Worm (Caenorhabditis elegans): ENCODE results near the gene idpp-13.
A peak's percentile ranks its signal among the peaks of the same experiment; 100 is the strongest.

The idpp-13 gene

ce11 chrIII:883595-883994 is 33.2 kb downstream of the idpp-13 start:
- TF ChIP-seq ama-1 (optimal IDR thresholded peaks at IDR 0.05): no peak
- no peak for TF ChIP-seq hmbx-1 (tag; optimal IDR thresholded peaks at IDR 0.05)
- no peak for TF ChIP-seq B0310.2 (tag; optimal IDR thresholded peaks at IDR 0.05)
- TF ChIP-seq hnd-1 (tag; optimal IDR thresholded peaks at IDR 0.05): no peak
- TF ChIP-seq tbx-37 (GFP tag; conservative IDR thresholded peaks at IDR 0.05): no peak
- no peak for TF ChIP-seq pes-1 (GFP tag; IDR thresholded peaks at IDR 0.05)
- TF ChIP-seq scrt-1 (GFP tag; IDR thresholded peaks at IDR 0.05): no peak
- TF ChIP-seq flt-1 (GFP tag; IDR thresholded peaks at IDR 0.05): no peak
- no peak for TF ChIP-seq ceh-13 (GFP tag; optimal IDR thresholded peaks at IDR 0.05)
- TF ChIP-seq F13C5.2 (tag; optimal IDR thresholded peaks at IDR 0.05): no peak

ce11 chrIII:881460-881859 is 35.3 kb downstream of the idpp-13 start:
- TF ChIP-seq hmbx-1 (tag; optimal IDR thresholded peaks at IDR 0.05) (no peak), B0310.2 (tag; optimal IDR thresholded peaks at IDR 0.05) (no peak), sea-1 (GFP tag; conservative IDR thresholded peaks at IDR 0.05) (no peak), ets-7 (tag; optimal IDR thresholded peaks at IDR 0.05) (no peak), F13C5.2 (tag; optimal IDR thresholded peaks at IDR 0.05) (no peak)

- TF ChIP-seq ceh-36 (tag; optimal IDR thresholded peaks at IDR 0.05) (no peak), hnd-1 (tag; optimal IDR thresholded peaks at IDR 0.05) (no peak), ets-7 (tag; optimal IDR thresholded peaks at IDR 0.05) (no peak), sea-1 (GFP tag; conservative IDR thresholded peaks at IDR 0.05) (no peak), ama-1 (optimal IDR thresholded peaks at IDR 0.05) (no peak), aly-1 (tag; optimal IDR thresholded peaks at IDR 0.05) (no peak), tra-4 (tag; optimal IDR thresholded peaks at IDR 0.05) (no peak), ceh-13 (GFP tag; optimal IDR thresholded peaks at IDR 0.05) (no peak), hmg-4 (GFP tag; optimal IDR thresholded peaks at IDR 0.05) (no peak), pes-1 (GFP tag; IDR thresholded peaks at IDR 0.05) (no peak), B0310.2 (tag; optimal IDR thresholded peaks at IDR 0.05) (no peak), flt-1 (GFP tag; IDR thresholded peaks at IDR 0.05) (no peak), hmbx-1 (tag; optimal IDR thresholded peaks at IDR 0.05) (no peak), scrt-1 (GFP tag; IDR thresholded peaks at IDR 0.05) (no peak), F13C5.2 (tag; optimal IDR thresholded peaks at IDR 0.05) (no peak), tbx-11 (GFP tag; IDR thresholded peaks at IDR 0.05) (no peak), tbx-37 (GFP tag; conservative IDR thresholded peaks at IDR 0.05) (no peak)
These were observed 36.0 kb downstream of the idpp-13 start for ce11 chrIII:880840-881239.

ce11 chrIII:879634-880033 is 37.2 kb downstream of the idpp-13 start, which contains the start of the genes T24C4.5 and ucr-2.3:
Gene T24C4.5, minus strand, starts transcription at chrIII:879734.
Gene ucr-2.3, plus strand, starts transcription at chrIII:879860.
- TF ChIP-seq ceh-36 (tag; optimal IDR thresholded peaks at IDR 0.05): no peak
- no peak for TF ChIP-seq ceh-13 (GFP tag; optimal IDR thresholded peaks at IDR 0.05)
- TF ChIP-seq hnd-1 (tag; optimal IDR thresholded peaks at IDR 0.05): no peak
- TF ChIP-seq aly-1 (tag; optimal IDR thresholded peaks at IDR 0.05): no peak
- no peak for TF ChIP-seq F13C5.2 (tag; optimal IDR thresholded peaks at IDR 0.05)
- no peak for TF ChIP-seq ets-7 (tag; optimal IDR thresholded peaks at IDR 0.05)
- TF ChIP-seq sea-1 (GFP tag; conservative IDR thresholded peaks at IDR 0.05): no peak
- no peak for TF ChIP-seq hmbx-1 (tag; optimal IDR thresholded peaks at IDR 0.05)
- no peak for TF ChIP-seq tbx-37 (GFP tag; conservative IDR thresholded peaks at IDR 0.05)
- TF ChIP-seq hmg-4 (GFP tag; optimal IDR thresholded peaks at IDR 0.05): no peak
- no peak for TF ChIP-seq tbx-11 (GFP tag; IDR thresholded peaks at IDR 0.05)
- no peak for TF ChIP-seq flt-1 (GFP tag; IDR thresholded peaks at IDR 0.05)
- TF ChIP-seq B0310.2 (tag; optimal IDR thresholded peaks at IDR 0.05): no peak
- no peak for TF ChIP-seq ama-1 (optimal IDR thresholded peaks at IDR 0.05)
- no peak for TF ChIP-seq pes-1 (GFP tag; IDR thresholded peaks at IDR 0.05)

ce11 chrIII:873432-873831 is 43.4 kb downstream of the idpp-13 start, which contains the start of gene clc-19:
Gene clc-19, minus strand, starts transcription at chrIII:873566.
- TF ChIP-seq tbx-11 (GFP tag; IDR thresholded peaks at IDR 0.05) (no peak), ama-1 (optimal IDR thresholded peaks at IDR 0.05) (no peak), B0310.2 (tag; optimal IDR thresholded peaks at IDR 0.05) (no peak)

ce11 chrIII:872373-872772 is 44.4 kb downstream of the idpp-13 start, which contains the start of the genes T24C4.3 and clc-20:
Gene T24C4.3, minus strand, starts transcription at chrIII:872473.
Gene clc-20, plus strand, starts transcription at chrIII:872583.
- no peak for TF ChIP-seq ets-7 (tag; optimal IDR thresholded peaks at IDR 0.05)
- TF ChIP-seq sea-1 (GFP tag; conservative IDR thresholded peaks at IDR 0.05): no peak
- no peak for TF ChIP-seq hmbx-1 (tag; optimal IDR thresholded peaks at IDR 0.05)
- no peak for TF ChIP-seq tbx-11 (GFP tag; IDR thresholded peaks at IDR 0.05)
- no peak for TF ChIP-seq flt-1 (GFP tag; IDR thresholded peaks at IDR 0.05)
- TF ChIP-seq aly-1 (tag; optimal IDR thresholded peaks at IDR 0.05): no peak
- TF ChIP-seq tbx-37 (GFP tag; conservative IDR thresholded peaks at IDR 0.05): no peak
- no peak for TF ChIP-seq ama-1 (optimal IDR thresholded peaks at IDR 0.05)
- no peak for TF ChIP-seq hnd-1 (tag; optimal IDR thresholded peaks at IDR 0.05)
- no peak for TF ChIP-seq ceh-36 (tag; optimal IDR thresholded peaks at IDR 0.05)
- no peak for TF ChIP-seq tra-4 (tag; optimal IDR thresholded peaks at IDR 0.05)
- TF ChIP-seq scrt-1 (GFP tag; IDR thresholded peaks at IDR 0.05): no peak
- no peak for TF ChIP-seq ceh-13 (GFP tag; optimal IDR thresholded peaks at IDR 0.05)
- no peak for TF ChIP-seq F13C5.2 (tag; optimal IDR thresholded peaks at IDR 0.05)

- TF ChIP-seq hmg-4 (GFP tag; optimal IDR thresholded peaks at IDR 0.05): no peak
- no peak for TF ChIP-seq tbx-37 (GFP tag; conservative IDR thresholded peaks at IDR 0.05)
- no peak for TF ChIP-seq tbx-11 (GFP tag; IDR thresholded peaks at IDR 0.05)
- TF ChIP-seq scrt-1 (GFP tag; IDR thresholded peaks at IDR 0.05): no peak
- TF ChIP-seq sea-1 (GFP tag; conservative IDR thresholded peaks at IDR 0.05): no peak
- TF ChIP-seq aly-1 (tag; optimal IDR thresholded peaks at IDR 0.05): no peak
- no peak for TF ChIP-seq hnd-1 (tag; optimal IDR thresholded peaks at IDR 0.05)
- no peak for TF ChIP-seq ets-7 (tag; optimal IDR thresholded peaks at IDR 0.05)
- TF ChIP-seq hmbx-1 (tag; optimal IDR thresholded peaks at IDR 0.05): no peak
- TF ChIP-seq ama-1 (optimal IDR thresholded peaks at IDR 0.05): no peak
- no peak for TF ChIP-seq pes-1 (GFP tag; IDR thresholded peaks at IDR 0.05)
- no peak for TF ChIP-seq tra-4 (tag; optimal IDR thresholded peaks at IDR 0.05)
- TF ChIP-seq ceh-13 (GFP tag; optimal IDR thresholded peaks at IDR 0.05): no peak
- TF ChIP-seq flt-1 (GFP tag; IDR thresholded peaks at IDR 0.05): no peak
These were observed 46.2 kb downstream of the idpp-13 start for ce11 chrIII:870555-870954.

- TF ChIP-seq hmg-4 (GFP tag; optimal IDR thresholded peaks at IDR 0.05) (peak; percentile 36), ama-1 (optimal IDR thresholded peaks at IDR 0.05) (no peak)
These were observed 46.9 kb downstream of the idpp-13 start, which contains the start of gene T24C4.2 for ce11 chrIII:869869-870268. Gene T24C4.2, minus strand, starts transcription at chrIII:869969.
